Fruit fly (Drosophila melanogaster): ENCODE results near the gene Ddrgk1.

Gene Ddrgk1

DNA sequence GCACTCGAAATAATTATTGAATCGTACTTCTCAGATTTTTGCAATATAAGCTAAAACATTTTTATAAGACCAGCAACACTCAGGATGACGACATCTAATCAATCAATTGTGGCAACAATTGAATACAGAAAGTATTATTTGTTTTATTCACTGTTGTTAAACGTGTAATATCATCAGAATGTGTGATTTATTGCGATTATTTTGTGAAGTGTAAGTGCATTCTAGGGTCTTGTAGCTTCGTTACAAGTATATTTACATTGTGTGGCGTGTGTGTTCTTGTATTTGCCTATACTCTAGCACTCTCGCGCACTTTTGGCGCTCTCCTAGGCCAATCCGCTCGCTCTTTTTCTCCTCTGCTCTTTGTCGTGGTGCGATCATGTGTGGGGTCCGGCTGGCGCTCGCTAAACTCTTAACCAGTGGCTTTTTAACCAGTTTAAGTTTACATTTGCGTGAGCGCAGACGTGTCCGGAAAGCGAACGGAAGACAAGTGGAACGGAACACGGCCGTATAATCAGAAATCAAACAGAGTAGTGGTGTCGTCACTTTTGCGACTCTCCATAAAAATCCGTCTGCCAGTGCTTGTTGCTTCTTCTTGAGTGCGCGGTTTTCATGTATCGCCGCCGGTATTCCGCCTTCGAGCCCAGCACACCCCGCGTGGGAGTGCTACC is 10.2 kb upstream of the Ddrgk1 start (continued):
- peak; percentile 65 for TF ChIP-seq fd64A (GFP tag; optimal IDR thresholded peaks at IDR 0.05)
- peak; percentile 91 for TF ChIP-seq CG2678 (tag; optimal IDR thresholded peaks at IDR 0.05)
- TF ChIP-seq CG9876 (GFP tag; optimal IDR thresholded peaks at IDR 0.05): peak; percentile 51
- peak; percentile 62 for TF ChIP-seq stc (GFP tag; IDR thresholded peaks at IDR 0.05)
- peak; percentile 53; the same call in 2 of the 3 replicates for TF ChIP-seq CG34422 (GFP tag; IDR thresholded peaks at IDR 0.05)
- peak; percentile 18 for TF ChIP-seq CG3995 (GFP tag; optimal IDR thresholded peaks at IDR 0.05)
- peak; percentile 80 for TF ChIP-seq slp2 (GFP tag; optimal IDR thresholded peaks at IDR 0.05)
- TF ChIP-seq psq (GFP tag; optimal IDR thresholded peaks at IDR 0.05): peak; percentile 27
- no peak for TF ChIP-seq h (optimal IDR thresholded peaks at IDR 0.05)
- TF ChIP-seq CG1647 (GFP tag; optimal IDR thresholded peaks at IDR 0.05): peak; percentile 61
- peak; percentile 21; the same call in 1 of the 3 replicates for TF ChIP-seq CG2199 (GFP tag; IDR thresholded peaks at IDR 0.05)
- TF ChIP-seq CG8388 (GFP tag; optimal IDR thresholded peaks at IDR 0.05): peak; percentile 89
- TF ChIP-seq zfh2 (GFP tag; optimal IDR thresholded peaks at IDR 0.05): peak; percentile 5
- TF ChIP-seq run (tag; optimal IDR thresholded peaks at IDR 0.05): peak; percentile 88
- peak; percentile 82 for TF ChIP-seq CG1602 (GFP tag; optimal IDR thresholded peaks at IDR 0.05)
- TF ChIP-seq Dref (GFP tag; IDR thresholded peaks at IDR 0.05): no peak
- peak in 1 of 2 experiments; percentile 87 for TF ChIP-seq Eip74EF (GFP tag; optimal IDR thresholded peaks at IDR 0.05)
- peak; percentile 72 for TF ChIP-seq CG31365 (tag; optimal IDR thresholded peaks at IDR 0.05)
- TF ChIP-seq CG5180 (GFP tag; optimal IDR thresholded peaks at IDR 0.05): peak; percentile 55
- peak; percentile 73; the same call in 3 of the 4 replicates for TF ChIP-seq Gug (GFP tag; IDR thresholded peaks at IDR 0.05)
- TF ChIP-seq trh (GFP tag; optimal IDR thresholded peaks at IDR 0.05): peak; percentile 60
- TF ChIP-seq Camta (GFP tag; optimal IDR thresholded peaks at IDR 0.05): peak; percentile 88
- peak; percentile 29 for TF ChIP-seq HmgZ (tag; optimal IDR thresholded peaks at IDR 0.05)
- peak; percentile 81 for TF ChIP-seq CG12104 (GFP tag; optimal IDR thresholded peaks at IDR 0.05)
- TF ChIP-seq br (optimal IDR thresholded peaks at IDR 0.05): no peak
- TF ChIP-seq lab (GFP tag; optimal IDR thresholded peaks at IDR 0.05): peak; percentile 84
- TF ChIP-seq CG10565 (GFP tag; optimal IDR thresholded peaks at IDR 0.05): peak; percentile 66
- peak; percentile 62 for TF ChIP-seq zen (tag; optimal IDR thresholded peaks at IDR 0.05)
- no peak for TF ChIP-seq Elba2 (GFP tag; optimal IDR thresholded peaks at IDR 0.05)
- TF ChIP-seq Spps (tag; optimal IDR thresholded peaks at IDR 0.05): peak; percentile 65
- peak; percentile 88 for TF ChIP-seq trem (tag; optimal IDR thresholded peaks at IDR 0.05)
- TF ChIP-seq CG11696 (GFP tag; IDR thresholded peaks at IDR 0.05): 0 out of 2 replicates have a peak, but pooled peaks have one; percentile 39
- peak; percentile 54 for TF ChIP-seq CHES-1-like (GFP tag; optimal IDR thresholded peaks at IDR 0.05)
- peak; percentile 72 for TF ChIP-seq CG33213 (GFP tag; optimal IDR thresholded peaks at IDR 0.05)
- peak; percentile 75 for TF ChIP-seq Lhr (GFP tag; optimal IDR thresholded peaks at IDR 0.05)
- peak; percentile 85 for TF ChIP-seq jumu (GFP tag; optimal IDR thresholded peaks at IDR 0.05)
- TF ChIP-seq Drgx (GFP tag; IDR thresholded peaks at IDR 0.05): peak; percentile 93
- TF ChIP-seq sima (GFP tag; optimal IDR thresholded peaks at IDR 0.05): peak; percentile 72
- peak; percentile 69 for TF ChIP-seq CG10147 (GFP tag; optimal IDR thresholded peaks at IDR 0.05)
- no peak for TF ChIP-seq HmgD (GFP tag; optimal IDR thresholded peaks at IDR 0.05)
- no peak for TF ChIP-seq CG7963 (GFP tag; IDR thresholded peaks at IDR 0.05; ENCODE audit: partially characterized antibody)
- peak; percentile 85 for TF ChIP-seq Ada2b (GFP tag; IDR thresholded peaks at IDR 0.05)
- TF ChIP-seq NC2α (GFP tag; optimal IDR thresholded peaks at IDR 0.05): peak; percentile 67
- TF ChIP-seq Atf3 (GFP tag; optimal IDR thresholded peaks at IDR 0.05): peak; percentile 76
- TF ChIP-seq CG18619 (GFP tag; optimal IDR thresholded peaks at IDR 0.05): peak; percentile 72
- no peak for TF ChIP-seq Dp (GFP tag; optimal IDR thresholded peaks at IDR 0.05)
- peak; percentile 63 for TF ChIP-seq CG10462 (GFP tag; optimal IDR thresholded peaks at IDR 0.05)
- peak; percentile 39; the same call in 1 of the 2 replicates for TF ChIP-seq Rfx (GFP tag; IDR thresholded peaks at IDR 0.05)
- TF ChIP-seq bowl (GFP tag; IDR thresholded peaks at IDR 0.05): no peak
- TF ChIP-seq Ravus (GFP tag; IDR thresholded peaks at IDR 0.05): no peak
- TF ChIP-seq CG15479 (GFP tag; optimal IDR thresholded peaks at IDR 0.05): no peak
